Worm (Caenorhabditis elegans): ENCODE data around the gene pvf-1.

DNA sequence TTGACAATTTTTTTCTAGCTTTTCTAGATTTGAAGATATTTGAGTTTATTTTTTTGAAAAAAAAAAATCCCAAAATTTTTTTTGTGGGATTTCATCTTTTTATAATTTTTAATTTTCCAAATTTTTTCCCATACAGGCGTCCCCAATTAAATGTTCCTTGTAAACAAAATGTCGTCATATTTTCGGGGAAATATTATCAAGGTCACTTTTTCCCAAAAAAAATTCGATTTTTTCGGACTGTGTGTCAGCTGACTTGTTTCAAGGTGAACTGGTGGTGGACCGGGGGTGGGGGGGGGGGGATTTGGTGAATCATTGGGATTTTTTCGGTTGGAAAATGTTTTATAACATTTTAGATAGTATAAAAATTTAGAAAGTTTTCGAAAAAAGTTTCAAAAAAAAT is 32.6 kb upstream of the pvf-1 start:
- no peak for TF ChIP-seq him-1 (tag; optimal IDR thresholded peaks at IDR 0.05)
- TF ChIP-seq dao-5 (tag; optimal IDR thresholded peaks at IDR 0.05) = no peak
